Worm (Caenorhabditis elegans): Measurements from ENCODE around the gene nspf-1.
"Not testable (repeated sequence)": the region's sequence is repeated elsewhere in the genome, so short reads cannot be mapped to it uniquely, and the experiment has no call there.

The nspf-1 gene

ce11 chrII:2681118-2681517 lies 6.3 kb upstream of the nspf-1 start, which contains the start of gene F34D6.1:
Gene F34D6.1 (minus strand): TSS chrII:2681218.
- no peak for TF ChIP-seq ceh-82 (tag; optimal IDR thresholded peaks at IDR 0.05)
- no peak for TF ChIP-seq nhr-11 (tag; optimal IDR thresholded peaks at IDR 0.05)
- TF ChIP-seq nhr-6 (tag; optimal IDR thresholded peaks at IDR 0.05) = no peak
- TF ChIP-seq egl-27 (tag; optimal IDR thresholded peaks at IDR 0.05) = no peak
- no peak for TF ChIP-seq fos-1 (tag; optimal IDR thresholded peaks at IDR 0.05)
- no peak for TF ChIP-seq ama-1 (optimal IDR thresholded peaks at IDR 0.05)
- no peak for TF ChIP-seq dmd-4 (tag; optimal IDR thresholded peaks at IDR 0.05)
- TF ChIP-seq lin-13 (GFP tag; optimal IDR thresholded peaks at IDR 0.05) = no peak

ce11 chrII:2684208-2684607 lies 3.2 kb upstream of the nspf-1 start, which contains the start of gene ceh-87:
Gene ceh-87 (minus strand): TSS chrII:2684308.
- TF ChIP-seq unc-55 (GFP tag; optimal IDR thresholded peaks at IDR 0.05) (no peak), ztf-4 (tag; optimal IDR thresholded peaks at IDR 0.05) (no peak), mbf-1 (tag; optimal IDR thresholded peaks at IDR 0.05) (no peak), nhr-6 (tag; optimal IDR thresholded peaks at IDR 0.05) (no peak), R02D3.7 (tag; optimal IDR thresholded peaks at IDR 0.05) (no peak), sma-9 (GFP tag; optimal IDR thresholded peaks at IDR 0.05) (no peak), sma-9 (tag; optimal IDR thresholded peaks at IDR 0.05) (no peak), peb-1 (tag; optimal IDR thresholded peaks at IDR 0.05) (no peak), elt-3 (tag; optimal IDR thresholded peaks at IDR 0.05) (no peak), blmp-1 (tag; optimal IDR thresholded peaks at IDR 0.05; ENCODE audit: insufficient read depth) (no peak), nhr-237 (tag; optimal IDR thresholded peaks at IDR 0.05) (no peak), C34F6.9 (tag; optimal IDR thresholded peaks at IDR 0.05) (no peak), alr-1 (tag; optimal IDR thresholded peaks at IDR 0.05) (no peak), lsy-2 (tag; optimal IDR thresholded peaks at IDR 0.05) (no peak), sma-3 (GFP tag; optimal IDR thresholded peaks at IDR 0.05) (no peak), nhr-23 (tag; optimal IDR thresholded peaks at IDR 0.05) (no peak), nhr-21 (tag; optimal IDR thresholded peaks at IDR 0.05) (no peak), nhr-77 (tag; optimal IDR thresholded peaks at IDR 0.05) (no peak), crh-2 (tag; optimal IDR thresholded peaks at IDR 0.05) (no peak), fos-1 (tag; optimal IDR thresholded peaks at IDR 0.05) (no peak), gmeb-1 (tag; optimal IDR thresholded peaks at IDR 0.05) (no peak)

DNA sequence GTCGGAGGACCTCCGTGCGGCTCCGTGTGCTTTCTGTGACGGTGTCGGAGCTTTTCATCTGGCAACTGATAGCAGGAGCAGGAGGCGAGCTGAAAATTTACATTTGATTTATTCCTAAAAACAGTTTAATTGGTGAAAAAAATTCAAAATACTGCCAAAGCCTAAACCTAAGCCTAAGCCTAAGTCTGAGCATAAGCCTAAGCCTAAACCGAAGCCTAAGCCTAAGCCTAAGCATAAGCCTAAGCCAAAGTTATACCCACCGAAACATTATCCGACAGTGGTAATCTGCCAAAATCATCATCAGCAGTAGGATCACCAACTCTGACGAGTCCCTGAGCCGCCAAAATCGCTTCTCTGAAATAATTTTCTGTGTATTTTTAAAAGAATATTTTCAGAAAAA lies 2.6 kb upstream of the nspf-1 start:
- TF ChIP-seq sma-3 (GFP tag; optimal IDR thresholded peaks at IDR 0.05) (no peak), lin-39 (tag; optimal IDR thresholded peaks at IDR 0.05) (no peak), alr-1 (tag; optimal IDR thresholded peaks at IDR 0.05) (no peak), elt-1 (tag; optimal IDR thresholded peaks at IDR 0.05) (no peak), nhr-77 (tag; optimal IDR thresholded peaks at IDR 0.05) (no peak), mdl-1 (tag; optimal IDR thresholded peaks at IDR 0.05) (no peak), lin-11 (tag; optimal IDR thresholded peaks at IDR 0.05) (no peak), peb-1 (tag; optimal IDR thresholded peaks at IDR 0.05) (no peak), Y55F3AM.14 (GFP tag; optimal IDR thresholded peaks at IDR 0.05) (no peak), snpc-4 (tag; optimal IDR thresholded peaks at IDR 0.05) (no peak), nhr-237 (tag; optimal IDR thresholded peaks at IDR 0.05) (no peak), C34F6.9 (tag; optimal IDR thresholded peaks at IDR 0.05) (no peak), F13H6.1 (tag; optimal IDR thresholded peaks at IDR 0.05) (no peak), unc-39 (tag; optimal IDR thresholded peaks at IDR 0.05) (no peak), mab-5 (tag; optimal IDR thresholded peaks at IDR 0.05) (no peak)

- TF ChIP-seq fos-1, nhr-237, ceh-82 (tag; optimal IDR thresholded peaks at IDR 0.05): not testable (repeated sequence)
Observed at ce11 chrII:2688616-2689015, 1.2 kb downstream of the nspf-1 start, which contains the start of gene nspf-2. Gene nspf-2 (plus strand): TSS chrII:2688916.

- no peak for TF ChIP-seq ama-1 (optimal IDR thresholded peaks at IDR 0.05)
- no peak for TF ChIP-seq nhr-12 (tag; optimal IDR thresholded peaks at IDR 0.05)
- TF ChIP-seq unc-55 (GFP tag; optimal IDR thresholded peaks at IDR 0.05) = no peak
- TF ChIP-seq elt-3 (tag; optimal IDR thresholded peaks at IDR 0.05) = no peak
Observed at ce11 chrII:2690080-2690479, 2.7 kb downstream of the nspf-1 start, which contains the start of gene nspf-3. Gene nspf-3 (minus strand): TSS chrII:2690180.

Data from whole organism, L2 larva.